Fruit fly (Drosophila melanogaster): ENCODE data around the gene CG32241.

CG32241 gene

dm6 chr3L:4426581-4426980, 39.8 kb downstream of the CG32241 start (continued):
- TF ChIP-seq nmo (GFP tag; optimal IDR thresholded peaks at IDR 0.05) (no peak), CG8281 (tag; optimal IDR thresholded peaks at IDR 0.05) (peak; percentile 8), hbn (GFP tag; IDR thresholded peaks at IDR 0.05; ENCODE audit: partially characterized antibody) (no peak), dmrt99B (tag; optimal IDR thresholded peaks at IDR 0.05) (no peak), schlank (tag; optimal IDR thresholded peaks at IDR 0.05) (no peak), Poxn (GFP tag; IDR thresholded peaks at IDR 0.05) (no peak), ranshi (GFP tag; IDR thresholded peaks at IDR 0.05) (no peak), ab (GFP tag; optimal IDR thresholded peaks at IDR 0.05) (no peak), CG10959 (GFP tag; IDR thresholded peaks at IDR 0.05) (no peak), crp (GFP tag; optimal IDR thresholded peaks at IDR 0.05) (no peak), CG8924 (tag; optimal IDR thresholded peaks at IDR 0.05) (no peak), zfh2 (GFP tag; optimal IDR thresholded peaks at IDR 0.05) (no peak), CG7839 (tag; optimal IDR thresholded peaks at IDR 0.05) (no peak), CG32532 (GFP tag; IDR thresholded peaks at IDR 0.05) (no peak), CG10543 (GFP tag; optimal IDR thresholded peaks at IDR 0.05) (no peak), ssp (GFP tag; IDR thresholded peaks at IDR 0.05) (no peak), Med (GFP tag) (peak; percentile 54), pita (GFP tag; optimal IDR thresholded peaks at IDR 0.05) (no peak), CG3995 (GFP tag; optimal IDR thresholded peaks at IDR 0.05) (no peak), NC2α (GFP tag; optimal IDR thresholded peaks at IDR 0.05) (no peak), Sox102F (GFP tag; optimal IDR thresholded peaks at IDR 0.05) (no peak), CG3065 (GFP tag; optimal IDR thresholded peaks at IDR 0.05) (no peak), Side (GFP tag; optimal IDR thresholded peaks at IDR 0.05) (no peak), usp (GFP tag; optimal IDR thresholded peaks at IDR 0.05) (no peak), Usf (GFP tag; optimal IDR thresholded peaks at IDR 0.05) (no peak), pfk (GFP tag; optimal IDR thresholded peaks at IDR 0.05) (no peak), NFAT (GFP tag; IDR thresholded peaks at IDR 0.05) (no peak), sens (GFP tag) (peak; percentile 59), CG32772 (GFP tag; IDR thresholded peaks at IDR 0.05) (no peak), ac (GFP tag; optimal IDR thresholded peaks at IDR 0.05) (no peak), da (GFP tag; optimal IDR thresholded peaks at IDR 0.05) (no peak), CG33557 (GFP tag; optimal IDR thresholded peaks at IDR 0.05) (no peak), CG14050 (GFP tag; IDR thresholded peaks at IDR 0.05) (no peak), toy (GFP tag; IDR thresholded peaks at IDR 0.05) (no peak), sr (GFP tag; IDR thresholded peaks at IDR 0.05) (no peak), CTCF (GFP tag; optimal IDR thresholded peaks at IDR 0.05) (peak; percentile 55), klu (GFP tag; IDR thresholded peaks at IDR 0.05) (no peak), fu2 (GFP tag; optimal IDR thresholded peaks at IDR 0.05) (no peak), Dp (GFP tag; optimal IDR thresholded peaks at IDR 0.05) (peak; percentile 42)

- TF ChIP-seq rib (GFP tag; IDR thresholded peaks at IDR 0.05) (no peak), Pdp1 (GFP tag; optimal IDR thresholded peaks at IDR 0.05) (peak in 1 of 2 experiments; percentile 12), CG3726 (GFP tag; IDR thresholded peaks at IDR 0.05) (0 out of 3 replicates have a peak, but pooled peaks have one; percentile 12), slou (GFP tag; optimal IDR thresholded peaks at IDR 0.05) (no peak), CG10462 (GFP tag; optimal IDR thresholded peaks at IDR 0.05) (no peak), crp (GFP tag; optimal IDR thresholded peaks at IDR 0.05) (no peak), H2.0 (GFP tag; IDR thresholded peaks at IDR 0.05) (no peak), CG17802 (tag; optimal IDR thresholded peaks at IDR 0.05) (no peak), Oaz (GFP tag; IDR thresholded peaks at IDR 0.05) (no peak)
Observed at dm6 chr3L:4421362-4421761, 45.1 kb downstream of the CG32241 start, which contains the start of gene CG15020. Gene CG15020, plus strand, starts transcription at chr3L:4421662.
